Fruit fly (Drosophila melanogaster) whole organism, embryonic: ENCODE measurements around the gene CG14718.

Experiments used
- Abd-B ChIP-seq: fragments of 200-800 bp; sonication (Bioruptor generic); optimal IDR thresholded peaks from 2 replicates; lab custom pipeline; 2018; ENCODE audit warnings: missing biosample characterization, mild to moderate bottlenecking, missing genetic modification characterization, moderate library complexity
- Aef1 ChIP-seq: fragments of 200-800 bp; sonication (Bioruptor generic); IDR thresholded peaks from 3 replicates; pipeline ENCODE4 v1.3.6; 2022; ENCODE audit warnings: missing biosample characterization, missing genetic modification characterization
- Atf-2 ChIP-seq: fragments of 200-800 bp; sonication (Bioruptor generic); optimal IDR thresholded peaks from 2 replicates; lab custom pipeline; 2016; ENCODE audit warnings: missing biosample characterization, missing genetic modification characterization
- Bgb ChIP-seq: fragments of 200-800 bp; sonication (Bioruptor generic); IDR thresholded peaks from 2 replicates; pipeline ENCODE4 v1.3.6; 2022; ENCODE audit warnings: missing biosample characterization, missing genetic modification characterization; ENCODE audit not compliant: partially characterized antibody
- BtbVII ChIP-seq: fragments of 200-800 bp; sonication (Bioruptor generic); optimal IDR thresholded peaks from 3 replicates; lab custom pipeline; 2017; ENCODE audit warnings: missing biosample characterization, mild to moderate bottlenecking, missing genetic modification characterization
- CG11456 ChIP-seq: fragments of 200-800 bp; sonication (Bioruptor generic); IDR thresholded peaks from 3 replicates; pipeline ENCODE4 v1.3.6; 2022; ENCODE audit warnings: missing biosample characterization, missing genetic modification characterization
- CG11560 ChIP-seq: fragments of 200-800 bp; sonication (Bioruptor generic); IDR thresholded peaks from 3 replicates; pipeline ENCODE4 v1.3.6; 2022; ENCODE audit warnings: missing biosample characterization, missing genetic modification characterization
- CG12155 ChIP-seq: fragments of 200-800 bp; sonication (Bioruptor generic); optimal IDR thresholded peaks from 3 replicates; lab custom pipeline; 2016; ENCODE audit warnings: missing biosample characterization, missing genetic modification characterization
- CG13775 ChIP-seq: fragments of 200-800 bp; sonication (Bioruptor generic); optimal IDR thresholded peaks from 3 replicates; lab custom pipeline; 2017; ENCODE audit warnings: missing biosample characterization, mild to moderate bottlenecking, missing genetic modification characterization
- CG13894 ChIP-seq: fragments of 200-800 bp; sonication (Bioruptor generic); optimal IDR thresholded peaks from 3 replicates; lab custom pipeline; 2018; ENCODE audit warnings: missing biosample characterization, mild to moderate bottlenecking, missing genetic modification characterization, moderate library complexity
- CG14050 ChIP-seq: fragments of 200-800 bp; sonication (Bioruptor generic); IDR thresholded peaks from 3 replicates; pipeline ENCODE4 v1.3.6; 2022; ENCODE audit warnings: missing biosample characterization, missing genetic modification characterization
- CG15269 ChIP-seq: fragments of 200-800 bp; sonication (Bioruptor generic); optimal IDR thresholded peaks from 2 replicates; lab custom pipeline; 2018; ENCODE audit warnings: missing biosample characterization, mild to moderate bottlenecking, missing genetic modification characterization, moderate library complexity
- CG15514 ChIP-seq: fragments of 200-800 bp; sonication (Bioruptor generic); optimal IDR thresholded peaks from 3 replicates; lab custom pipeline; 2017; ENCODE audit warnings: missing biosample characterization, missing genetic modification characterization, mild to moderate bottlenecking, moderate library complexity, missing genetic modification reagents
- CG15601 ChIP-seq: fragments of 200-800 bp; sonication (Bioruptor generic); optimal IDR thresholded peaks from 3 replicates; lab custom pipeline; 2019; ENCODE audit warnings: missing biosample characterization, mild to moderate bottlenecking, missing genetic modification characterization, moderate library complexity
- CG16779 ChIP-seq: fragments of 200-800 bp; sonication (Bioruptor generic); IDR thresholded peaks from 2 replicates; pipeline ENCODE4 v1.3.6; 2022; ENCODE audit warnings: missing biosample characterization, missing genetic modification characterization
- CG17568 ChIP-seq: fragments of 200-800 bp; sonication (Bioruptor generic); optimal IDR thresholded peaks from 2 replicates; lab custom pipeline; 2018; ENCODE audit warnings: missing biosample characterization, mild to moderate bottlenecking, missing genetic modification characterization, moderate library complexity
- CG34422 ChIP-seq: fragments of 200-800 bp; sonication (Bioruptor generic); IDR thresholded peaks from 3 replicates; pipeline ENCODE4 v1.3.6; 2022; ENCODE audit warnings: missing biosample characterization, missing genetic modification characterization
- CG43689 ChIP-seq: fragments of 200-800 bp; sonication (Bioruptor generic); IDR thresholded peaks from 2 replicates; pipeline ENCODE4 v1.3.6; 2022; ENCODE audit warnings: missing biosample characterization, missing genetic modification characterization
- CG6813 ChIP-seq: fragments of 200-800 bp; sonication (Bioruptor generic); optimal IDR thresholded peaks from 2 replicates; lab custom pipeline; 2017; ENCODE audit warnings: missing biosample characterization, missing genetic modification characterization, mild to moderate bottlenecking, moderate library complexity, missing genetic modification reagents
- CG7963 ChIP-seq: fragments of 200-800 bp; sonication (Bioruptor generic); IDR thresholded peaks from 3 replicates; pipeline ENCODE4 v1.3.6; 2022; ENCODE audit warnings: missing biosample characterization, missing genetic modification characterization; ENCODE audit not compliant: partially characterized antibody
- CG8765 ChIP-seq: fragments of 200-800 bp; sonication (Bioruptor generic); IDR thresholded peaks from 2 replicates; pipeline ENCODE4 v1.3.6; 2022; ENCODE audit warnings: missing biosample characterization, missing genetic modification characterization
- CG9876 ChIP-seq: fragments of 200-800 bp; sonication (Bioruptor generic); optimal IDR thresholded peaks from 2 replicates; lab custom pipeline; 2016; ENCODE audit warnings: missing biosample characterization, missing genetic modification characterization
- Dad ChIP-seq: fragments of 200-800 bp; sonication (Bioruptor generic); optimal IDR thresholded peaks from 3 replicates; lab custom pipeline; 2016; ENCODE audit warnings: missing biosample characterization, missing genetic modification characterization
- Deaf1 ChIP-seq: fragments of 200-800 bp; optimal IDR thresholded peaks from 3 replicates; lab custom pipeline; 2019; ENCODE audit warnings: missing biosample characterization, mild to moderate bottlenecking, missing genetic modification characterization, moderate library complexity
- ERR ChIP-seq: fragments of 200-800 bp; sonication (Bioruptor generic); optimal IDR thresholded peaks from 2 replicates; lab custom pipeline; 2016; ENCODE audit warnings: missing biosample characterization, missing genetic modification characterization
- HLH4C ChIP-seq: fragments of 200-800 bp; sonication (Bioruptor generic); IDR thresholded peaks from 3 replicates; pipeline ENCODE4 v1.3.6; 2022; ENCODE audit warnings: missing biosample characterization, missing genetic modification characterization; ENCODE audit not compliant: partially characterized antibody
- Optix ChIP-seq: fragments of 200-800 bp; sonication (Bioruptor generic); IDR thresholded peaks from 3 replicates; pipeline ENCODE4 v1.3.6; 2022; ENCODE audit warnings: missing biosample characterization, missing genetic modification characterization
- PHDP ChIP-seq: fragments of 200-800 bp; sonication (Bioruptor generic); optimal IDR thresholded peaks from 3 replicates; lab custom pipeline; 2018; ENCODE audit warnings: missing biosample characterization, mild to moderate bottlenecking, missing genetic modification characterization, moderate library complexity
- Sin3A ChIP-seq: fragments of >200 bp; optimal IDR thresholded peaks from 2 replicates; lab custom pipeline; 2018
- Sry-β ChIP-seq: fragments of 200-800 bp; sonication (Bioruptor generic); optimal IDR thresholded peaks from 2 replicates; lab custom pipeline; 2018; ENCODE audit warnings: missing biosample characterization, mild to moderate bottlenecking, missing genetic modification characterization, moderate library complexity
- ash1 ChIP-seq: fragments of 200-800 bp; sonication (Bioruptor generic); optimal IDR thresholded peaks from 2 replicates; lab custom pipeline; 2018; ENCODE audit warnings: missing biosample characterization, mild to moderate bottlenecking, missing genetic modification characterization
- bcd ChIP-seq: fragments of 200-800 bp; sonication (Bioruptor generic); optimal IDR thresholded peaks from 2 replicates; lab custom pipeline; 2017; ENCODE audit warnings: missing biosample characterization, mild to moderate bottlenecking, missing genetic modification characterization
- bigmax ChIP-seq: fragments of 200-800 bp; sonication (Bioruptor generic); optimal IDR thresholded peaks from 2 replicates; lab custom pipeline; 2018; ENCODE audit warnings: missing biosample characterization, mild to moderate bottlenecking, missing genetic modification characterization
- crc ChIP-seq: fragments of 200-800 bp; sonication (Bioruptor generic); optimal IDR thresholded peaks from 2 replicates; lab custom pipeline; 2016; ENCODE audit warnings: missing biosample characterization, missing genetic modification characterization
- danr ChIP-seq: fragments of 200-800 bp; sonication (Bioruptor generic); IDR thresholded peaks from 2 replicates; pipeline ENCODE4 v1.3.6; 2022; ENCODE audit warnings: missing biosample characterization, missing genetic modification characterization
- dm ChIP-seq: fragments of 200-800 bp; sonication (Bioruptor generic); optimal IDR thresholded peaks from 3 replicates; lab custom pipeline; 2016; ENCODE audit warnings: missing biosample characterization, missing genetic modification characterization
- emc ChIP-seq: fragments of 200-800 bp; sonication (Bioruptor generic); optimal IDR thresholded peaks from 2 replicates; lab custom pipeline; 2016; ENCODE audit warnings: missing biosample characterization, missing genetic modification characterization
- fd96Cb ChIP-seq: fragments of 200-800 bp; sonication (Bioruptor generic); optimal IDR thresholded peaks from 2 replicates; lab custom pipeline; 2018; ENCODE audit warnings: missing biosample characterization, mild to moderate bottlenecking, missing genetic modification characterization, moderate library complexity
- gce ChIP-seq: fragments of 200-800 bp; sonication (Bioruptor generic); IDR thresholded peaks from 3 replicates; pipeline ENCODE4 v1.3.6; 2022; ENCODE audit warnings: missing biosample characterization, missing genetic modification characterization
- gcm ChIP-seq: fragments of 200-800 bp; sonication (Bioruptor generic); optimal IDR thresholded peaks from 2 replicates; lab custom pipeline; 2019; ENCODE audit warnings: missing biosample characterization, mild to moderate bottlenecking, missing genetic modification characterization, moderate library complexity
- gsb ChIP-seq: fragments of 200-800 bp; sonication (Bioruptor generic); IDR thresholded peaks from 2 replicates; pipeline ENCODE4 v1.3.6; 2022; ENCODE audit warnings: missing biosample characterization, missing genetic modification characterization
- kni ChIP-seq: fragments of 200-800 bp; sonication (Bioruptor generic); optimal IDR thresholded peaks from 3 replicates; lab custom pipeline; 2017; ENCODE audit warnings: mild to moderate bottlenecking, missing biosample characterization, missing genetic modification reagents, missing genetic modification characterization
- lmd ChIP-seq: fragments of 200-800 bp; sonication (Bioruptor generic); IDR thresholded peaks from 2 replicates; pipeline ENCODE4 v1.3.6; 2022; ENCODE audit warnings: missing biosample characterization, missing genetic modification characterization
- pan ChIP-seq, 4 experiments: fragments of >200 bp in 3 of 4; fragments of 200-800 bp in 1 of 4; sonication (Bioruptor generic) in 1 of 4; optimal IDR thresholded peaks in 3 of 4; IDR thresholded peaks in 1 of 4; 2 replicates each; pipeline versions ENCODE4 v1.3.6 to Lab custom; 2017 to 2022; ENCODE audit warnings: missing biosample characterization in 2 of 4, missing genetic modification characterization in 2 of 4, mixed read lengths in 1 of 4
- pho ChIP-seq: fragments of 200-800 bp; sonication (Bioruptor generic); optimal IDR thresholded peaks from 2 replicates; lab custom pipeline; 2016; ENCODE audit warnings: missing biosample characterization, missing genetic modification characterization
- sens-2 ChIP-seq: fragments of 200-800 bp; sonication (Bioruptor generic); IDR thresholded peaks from 2 replicates; pipeline ENCODE4 v1.3.6; 2022; ENCODE audit warnings: missing biosample characterization, missing genetic modification characterization
- sim ChIP-seq: fragments of 200-800 bp; sonication (Bioruptor generic); IDR thresholded peaks from 2 replicates; pipeline ENCODE4 v1.3.6; 2022; ENCODE audit warnings: missing biosample characterization, missing genetic modification characterization
- sisA ChIP-seq: fragments of 200-800 bp; sonication (Bioruptor generic); IDR thresholded peaks from 2 replicates; pipeline ENCODE4 v1.3.6; 2022; ENCODE audit warnings: missing biosample characterization, missing genetic modification characterization
- so ChIP-seq: fragments of 200-800 bp; sonication (Bioruptor generic); IDR thresholded peaks from 3 replicates; pipeline ENCODE4 v1.3.6; 2022; ENCODE audit warnings: missing biosample characterization, missing genetic modification characterization
- yki ChIP-seq: fragments of >200 bp; optimal IDR thresholded peaks from 3 replicates; lab custom pipeline; 2018

Gene CG14718

DNA sequence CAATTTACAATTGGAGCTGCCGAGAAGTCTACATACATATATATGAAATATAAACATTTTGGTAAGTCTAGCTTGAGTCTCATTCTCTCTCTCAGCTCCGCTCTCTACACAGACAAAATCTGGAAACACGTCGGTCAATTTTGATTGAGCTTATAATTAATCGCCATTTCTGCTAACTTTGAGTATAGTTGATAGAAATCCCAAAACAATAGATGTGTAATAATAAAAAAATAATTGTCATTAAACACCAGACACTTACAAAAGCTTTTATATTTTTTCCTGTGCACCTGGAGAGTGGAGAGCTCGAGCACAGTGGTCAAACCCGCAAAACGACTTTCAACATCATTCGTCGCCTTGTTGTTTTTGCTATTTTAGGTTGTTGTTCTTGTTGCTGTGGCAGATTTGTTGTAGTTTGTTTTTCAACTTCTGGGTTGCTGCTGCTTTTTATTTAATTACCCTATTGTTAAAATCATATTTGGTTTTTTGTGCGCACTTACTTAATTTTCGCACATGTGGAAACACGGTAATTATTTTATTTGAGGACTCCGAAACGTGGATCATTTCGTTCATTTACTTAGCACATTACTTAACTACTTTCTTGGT is 43.7 kb upstream of the CG14718 start (continued):
- TF ChIP-seq pho (GFP tag; lab: Kevin White, UChicago) (peak; percentile 96), CG9876 (GFP tag; lab: Kevin White, UChicago) (peak; percentile 86), Sry-β (peak; percentile 59), HLH4C (GFP tag; lab: Robert Waterston, UW) (no peak), CG7963 (GFP tag; lab: Robert Waterston, UW) (no peak), Sin3A (lab: Kevin White, UChicago) (no peak), CG6813 (GFP tag; lab: Kevin White, UChicago) (peak; percentile 95), kni (no peak), dm (GFP tag; lab: Kevin White, UChicago) (peak; percentile 87), so (GFP tag; lab: Robert Waterston, UW) (peak; percentile 97), gce (GFP tag; lab: Robert Waterston, UW) (peak; percentile 95), CG13894 (tag; lab: Kevin White, UChicago) (peak; percentile 88), CG15601 (tag; lab: Kevin White, UChicago) (peak; percentile 94), sens-2 (GFP tag; lab: Robert Waterston, UW) (peak; percentile 91), sim (GFP tag; lab: Robert Waterston, UW) (peak; percentile 90), PHDP (tag; lab: Kevin White, UChicago) (peak; percentile 97), Deaf1 (tag; lab: Kevin White, UChicago) (peak; percentile 80), CG15269 (peak; percentile 98), CG17568 (GFP tag; lab: Kevin White, UChicago) (peak; percentile 96), ash1 (GFP tag; lab: Kevin White, UChicago) (peak; percentile 84), fd96Cb (tag; lab: Kevin White, UChicago) (peak; percentile 95), bigmax (GFP tag; lab: Kevin White, UChicago) (peak; percentile 59), bcd (peak; percentile 96), emc (GFP tag; lab: Kevin White, UChicago) (peak; percentile 87), Optix (GFP tag; lab: Robert Waterston, UW) (peak; percentile 96), Abd-B (GFP tag; lab: Kevin White, UChicago) (peak; percentile 91), BtbVII (GFP tag; lab: Kevin White, UChicago) (peak; percentile 95), CG43689 (peak; percentile 88), pan (optimal IDR thresholded peaks at IDR 0.05; lab: Kevin White, UChicago) (no peak), pan (GFP tag; optimal IDR thresholded peaks at IDR 0.05 in 1 of 2, IDR thresholded peaks at IDR 0.05 in 1 of 2) (peak in 1 of 2 experiments; percentile 98), yki (lab: Kevin White, UChicago) (no peak), CG13775 (GFP tag; lab: Kevin White, UChicago) (peak; percentile 94), CG11560 (peak; percentile 85), gsb (GFP tag; lab: Robert Waterston, UW) (peak; percentile 95), crc (GFP tag; lab: Kevin White, UChicago) (peak; percentile 89), Aef1 (GFP tag; lab: Robert Waterston, UW) (peak; percentile 96), CG11456 (peak; percentile 97), CG14050 (GFP tag; lab: Robert Waterston, UW) (peak; percentile 95), CG15514 (GFP tag; lab: Kevin White, UChicago) (peak; percentile 91), danr (GFP tag; lab: Robert Waterston, UW) (peak; percentile 92), sisA (peak; percentile 96), gcm (GFP tag; lab: Kevin White, UChicago) (peak; percentile 95), Dad (GFP tag; lab: Kevin White, UChicago) (peak; percentile 94), lmd (GFP tag; lab: Robert Waterston, UW) (peak; percentile 97), CG12155 (GFP tag; lab: Kevin White, UChicago) (peak; percentile 94), Bgb (GFP tag; lab: Robert Waterston, UW) (no peak), CG34422 (GFP tag; lab: Robert Waterston, UW) (peak; percentile 97), CG8765 (GFP tag; lab: Robert Waterston, UW) (peak; percentile 87), Atf-2 (peak; percentile 93), CG16779 (GFP tag; lab: Robert Waterston, UW) (peak; percentile 95), ERR (GFP tag; lab: Kevin White, UChicago) (peak; percentile 91)
